Fruit fly (Drosophila melanogaster): ENCODE measurements around the gene CG14260.

- TF ChIP-seq ttk (optimal IDR thresholded peaks at IDR 0.05) (no peak), h (optimal IDR thresholded peaks at IDR 0.05) (no peak), psq (optimal IDR thresholded peaks at IDR 0.05) (no peak), Myc (optimal IDR thresholded peaks at IDR 0.05) (no peak), Sin3A (optimal IDR thresholded peaks at IDR 0.05) (no peak), insv (optimal IDR thresholded peaks at IDR 0.05) (no peak)
These were observed 47.7 kb upstream of the CG14260 start for dm6 chr3R:27217465-27218059.
